Fruit fly (Drosophila melanogaster) whole organism, embryonic: ENCODE measurements around the gene nAChRalpha6.
A peak's percentile ranks its signal among the peaks of the same experiment; 100 is the strongest.

Experiments
- Atf3 ChIP-seq: fragments of 200-800 bp; sonication (Bioruptor generic); optimal IDR thresholded peaks from 3 replicates; lab custom pipeline; 2016; ENCODE audit warnings: missing biosample characterization, missing genetic modification characterization
- Bdp1 ChIP-seq: fragments of 200-800 bp; sonication (Bioruptor generic); optimal IDR thresholded peaks from 3 replicates; lab custom pipeline; 2016; ENCODE audit warnings: missing biosample characterization, missing genetic modification characterization
- Blimp-1 ChIP-seq: fragments of 200-800 bp; sonication (Bioruptor generic); optimal IDR thresholded peaks from 3 replicates; lab custom pipeline; 2018; ENCODE audit warnings: missing biosample characterization, missing genetic modification characterization, mild to moderate bottlenecking, moderate library complexity, missing genetic modification reagents
- CG11093 ChIP-seq: fragments of 200-800 bp; sonication (Bioruptor generic); IDR thresholded peaks from 3 replicates; pipeline ENCODE4 v1.3.6; 2022; ENCODE audit warnings: missing biosample characterization, missing genetic modification characterization
- CG13287 ChIP-seq: fragments of 200-800 bp; sonication (Bioruptor generic); IDR thresholded peaks from 2 replicates; pipeline ENCODE4 v1.3.6; 2022; ENCODE audit warnings: missing biosample characterization, missing genetic modification characterization; ENCODE audit not compliant: partially characterized antibody
- CG13624 ChIP-seq: fragments of 200-800 bp; sonication (Bioruptor generic); optimal IDR thresholded peaks from 2 replicates; lab custom pipeline; 2016; ENCODE audit warnings: missing biosample characterization, missing genetic modification characterization
- CG14050 ChIP-seq: fragments of 200-800 bp; sonication (Bioruptor generic); IDR thresholded peaks from 3 replicates; pipeline ENCODE4 v1.3.6; 2022; ENCODE audit warnings: missing biosample characterization, missing genetic modification characterization
- CG14965 ChIP-seq: fragments of 200-800 bp; sonication (Bioruptor generic); optimal IDR thresholded peaks from 2 replicates; lab custom pipeline; 2016; ENCODE audit warnings: missing biosample characterization, missing genetic modification characterization, borderline replicate concordance
- CG17802 ChIP-seq: fragments of 200-800 bp; sonication (Bioruptor generic); optimal IDR thresholded peaks from 2 replicates; lab custom pipeline; 2018; ENCODE audit warnings: missing biosample characterization, mild to moderate bottlenecking, missing genetic modification characterization, moderate library complexity
- CG2889 ChIP-seq: fragments of 200-800 bp; sonication (Bioruptor generic); IDR thresholded peaks from 3 replicates; pipeline ENCODE4 v1.3.6; 2022; ENCODE audit warnings: missing biosample characterization, missing genetic modification characterization
- CG32532 ChIP-seq: fragments of 200-800 bp; sonication (Bioruptor generic); IDR thresholded peaks from 2 replicates; pipeline ENCODE4 v1.3.6; 2022; ENCODE audit warnings: missing biosample characterization, missing genetic modification characterization
- CG32772 ChIP-seq: fragments of 200-800 bp; sonication (Bioruptor generic); IDR thresholded peaks from 2 replicates; pipeline ENCODE4 v1.3.6; 2022; ENCODE audit warnings: missing biosample characterization, missing genetic modification characterization
- CG3995 ChIP-seq: fragments of 200-800 bp; sonication (Bioruptor generic); optimal IDR thresholded peaks from 3 replicates; lab custom pipeline; 2016; ENCODE audit warnings: missing biosample characterization, missing genetic modification characterization
- CG42726 ChIP-seq: fragments of 200-800 bp; sonication (Bioruptor generic); IDR thresholded peaks from 2 replicates; pipeline ENCODE4 v1.3.6; 2022; ENCODE audit warnings: missing biosample characterization, missing genetic modification characterization; ENCODE audit not compliant: partially characterized antibody
- CG4820 ChIP-seq: fragments of 200-800 bp; sonication (Bioruptor generic); optimal IDR thresholded peaks from 3 replicates; lab custom pipeline; 2016; ENCODE audit warnings: missing biosample characterization, missing genetic modification characterization
- CG5180 ChIP-seq: fragments of 200-800 bp; sonication (Bioruptor generic); optimal IDR thresholded peaks from 3 replicates; lab custom pipeline; 2017; ENCODE audit warnings: missing biosample characterization, missing genetic modification characterization, mild to moderate bottlenecking, moderate library complexity, missing genetic modification reagents
- CG6254 ChIP-seq: fragments of 200-800 bp; sonication (Bioruptor generic); optimal IDR thresholded peaks from 3 replicates; lab custom pipeline; 2017; ENCODE audit warnings: mild to moderate bottlenecking, missing biosample characterization, missing genetic modification reagents, missing genetic modification characterization
- CG6765 ChIP-seq: fragments of 200-800 bp; sonication (Bioruptor generic); optimal IDR thresholded peaks from 3 replicates; lab custom pipeline; 2017; ENCODE audit warnings: missing biosample characterization, mild to moderate bottlenecking, missing genetic modification characterization
- CG8089 ChIP-seq: fragments of 200-800 bp; sonication (Bioruptor generic); optimal IDR thresholded peaks from 3 replicates; lab custom pipeline; 2016; ENCODE audit warnings: missing biosample characterization, missing genetic modification characterization
- CG9609 ChIP-seq: fragments of 200-800 bp; sonication (Bioruptor generic); optimal IDR thresholded peaks from 3 replicates; lab custom pipeline; 2016; ENCODE audit warnings: missing biosample characterization, missing genetic modification characterization
- CG9932 ChIP-seq: fragments of 200-800 bp; sonication (Bioruptor generic); IDR thresholded peaks from 2 replicates; pipeline ENCODE4 v1.3.6; 2022; ENCODE audit warnings: missing biosample characterization, missing genetic modification characterization
- CHES-1-like ChIP-seq: fragments of 200-800 bp; sonication (Bioruptor generic); optimal IDR thresholded peaks from 2 replicates; lab custom pipeline; 2016; ENCODE audit warnings: missing biosample characterization, missing genetic modification characterization
- Deaf1 ChIP-seq: fragments of 200-800 bp; optimal IDR thresholded peaks from 3 replicates; lab custom pipeline; 2019; ENCODE audit warnings: missing biosample characterization, mild to moderate bottlenecking, missing genetic modification characterization, moderate library complexity
- Dip3 ChIP-seq: fragments of 200-800 bp; sonication (Bioruptor generic); optimal IDR thresholded peaks from 3 replicates; lab custom pipeline; 2016; ENCODE audit warnings: missing biosample characterization, missing genetic modification characterization
- Dll ChIP-seq: fragments of 200-800 bp; sonication (Bioruptor generic); IDR thresholded peaks from 4 replicates; pipeline ENCODE4 v1.3.6; 2022; ENCODE audit warnings: missing biosample characterization, missing genetic modification characterization; ENCODE audit not compliant: partially characterized antibody
- ERR ChIP-seq: fragments of 200-800 bp; sonication (Bioruptor generic); optimal IDR thresholded peaks from 2 replicates; lab custom pipeline; 2016; ENCODE audit warnings: missing biosample characterization, missing genetic modification characterization
- Fer2 ChIP-seq: fragments of 200-800 bp; sonication (Bioruptor generic); optimal IDR thresholded peaks from 2 replicates; lab custom pipeline; 2018; ENCODE audit warnings: missing biosample characterization, mild to moderate bottlenecking, missing genetic modification characterization, moderate library complexity
- HLH4C ChIP-seq: fragments of 200-800 bp; sonication (Bioruptor generic); IDR thresholded peaks from 3 replicates; pipeline ENCODE4 v1.3.6; 2022; ENCODE audit warnings: missing biosample characterization, missing genetic modification characterization; ENCODE audit not compliant: partially characterized antibody
- Hey ChIP-seq: fragments of 200-800 bp; sonication (Bioruptor generic); optimal IDR thresholded peaks from 3 replicates; lab custom pipeline; 2018; ENCODE audit warnings: missing biosample characterization, mild to moderate bottlenecking, missing genetic modification characterization
- Lhr ChIP-seq: fragments of 200-800 bp; sonication (Bioruptor generic); optimal IDR thresholded peaks from 3 replicates; lab custom pipeline; 2017; ENCODE audit warnings: mild to moderate bottlenecking, missing biosample characterization, missing genetic modification reagents, missing genetic modification characterization
- Pdp1 ChIP-seq, 2 experiments: fragments of 200-800 bp; sonication (Bioruptor generic); optimal IDR thresholded peaks; 3 replicates each; lab custom pipeline; 2016; ENCODE audit warnings: missing biosample characterization in 2 of 2, missing genetic modification characterization in 2 of 2, mild to moderate bottlenecking in 1 of 2, moderate library complexity in 1 of 2
- Sox102F ChIP-seq: fragments of 200-800 bp; sonication (Bioruptor generic); optimal IDR thresholded peaks from 2 replicates; lab custom pipeline; 2018; ENCODE audit warnings: missing biosample characterization, mild to moderate bottlenecking, missing genetic modification characterization, moderate library complexity
- Sry-δ ChIP-seq: fragments of 200-800 bp; sonication (Bioruptor generic); optimal IDR thresholded peaks from 2 replicates; lab custom pipeline; 2016; ENCODE audit warnings: missing biosample characterization, missing genetic modification characterization
- YL-1 ChIP-seq: fragments of 200-800 bp; sonication (Bioruptor generic); optimal IDR thresholded peaks from 3 replicates; lab custom pipeline; 2017; ENCODE audit warnings: missing biosample characterization, mild to moderate bottlenecking, missing genetic modification characterization
- ash1 ChIP-seq: fragments of 200-800 bp; sonication (Bioruptor generic); optimal IDR thresholded peaks from 2 replicates; lab custom pipeline; 2018; ENCODE audit warnings: missing biosample characterization, mild to moderate bottlenecking, missing genetic modification characterization
- caup ChIP-seq: fragments of 200-800 bp; sonication (Bioruptor generic); optimal IDR thresholded peaks from 3 replicates; lab custom pipeline; 2017; ENCODE audit warnings: missing biosample characterization, mild to moderate bottlenecking, missing genetic modification characterization, moderate library complexity; ENCODE audit not compliant: severe bottlenecking
- chif ChIP-seq, 2 experiments: fragments of 200-800 bp; sonication (Bioruptor generic); optimal IDR thresholded peaks; 3 replicates each; lab custom pipeline; 2016; ENCODE audit warnings: missing biosample characterization in 2 of 2, missing genetic modification characterization in 2 of 2
- chm ChIP-seq: fragments of 200-800 bp; sonication (Bioruptor generic); IDR thresholded peaks from 2 replicates; pipeline ENCODE4 v1.3.6; 2022; ENCODE audit warnings: missing biosample characterization, missing genetic modification characterization
- croc ChIP-seq: fragments of 200-800 bp; sonication (Bioruptor generic); conservative IDR thresholded peaks from 3 replicates; pipeline ENCODE4 v1.3.6; 2022; ENCODE audit warnings: missing biosample characterization, missing genetic modification characterization
- da ChIP-seq: fragments of 200-800 bp; sonication (Bioruptor generic); optimal IDR thresholded peaks from 2 replicates; lab custom pipeline; 2016; ENCODE audit warnings: missing biosample characterization, missing genetic modification characterization
- ftz-f1 ChIP-seq: fragments of 200-800 bp; sonication (Bioruptor generic); optimal IDR thresholded peaks from 2 replicates; lab custom pipeline; 2016; ENCODE audit warnings: missing biosample characterization, missing genetic modification characterization
- fu2 ChIP-seq: fragments of 200-800 bp; sonication (Bioruptor generic); optimal IDR thresholded peaks from 2 replicates; lab custom pipeline; 2016; ENCODE audit warnings: missing biosample characterization, missing genetic modification characterization
- gcm ChIP-seq: fragments of 200-800 bp; sonication (Bioruptor generic); optimal IDR thresholded peaks from 2 replicates; lab custom pipeline; 2019; ENCODE audit warnings: missing biosample characterization, mild to moderate bottlenecking, missing genetic modification characterization, moderate library complexity
- gem ChIP-seq: fragments of 200-800 bp; sonication (Bioruptor generic); optimal IDR thresholded peaks from 2 replicates; lab custom pipeline; 2019; ENCODE audit warnings: missing biosample characterization, mild to moderate bottlenecking, missing genetic modification characterization, moderate library complexity
- lab ChIP-seq: fragments of 200-800 bp; sonication (Bioruptor generic); optimal IDR thresholded peaks from 3 replicates; lab custom pipeline; 2017; ENCODE audit warnings: missing biosample characterization, missing genetic modification characterization, mild to moderate bottlenecking, moderate library complexity, missing genetic modification reagents
- psq ChIP-seq: fragments of 200-800 bp; sonication (Bioruptor generic); optimal IDR thresholded peaks from 2 replicates; lab custom pipeline; 2017; ENCODE audit warnings: missing biosample characterization, missing genetic modification characterization
- rib ChIP-seq: fragments of 200-800 bp; sonication (Bioruptor generic); IDR thresholded peaks from 2 replicates; pipeline ENCODE4 v1.3.6; 2022; ENCODE audit warnings: missing biosample characterization, missing genetic modification characterization
- slou ChIP-seq: fragments of 200-800 bp; sonication (Bioruptor generic); optimal IDR thresholded peaks from 3 replicates; lab custom pipeline; 2016; ENCODE audit warnings: missing biosample characterization, missing genetic modification characterization
- trem ChIP-seq: fragments of 200-800 bp; optimal IDR thresholded peaks from 3 replicates; lab custom pipeline; 2019; ENCODE audit warnings: missing biosample characterization, mild to moderate bottlenecking, missing genetic modification characterization, moderate library complexity
- unc-4 ChIP-seq: fragments of 200-800 bp; sonication (Bioruptor generic); IDR thresholded peaks from 2 replicates; pipeline ENCODE4 v1.3.6; 2022; ENCODE audit warnings: missing biosample characterization, missing genetic modification characterization; ENCODE audit not compliant: partially characterized antibody

The nAChRalpha6 gene

dm6 chr2L:9894871-9895364 lies 8.9 kb upstream of the nAChRalpha6 start, which contains the start of gene Bka (continued):
- TF ChIP-seq CG13624 (GFP tag; lab: Kevin White, UChicago), result peak; percentile 31
- peak; percentile 67 for TF ChIP-seq CG3995 (GFP tag; lab: Kevin White, UChicago)
- TF ChIP-seq Pdp1 (GFP tag; optimal IDR thresholded peaks at IDR 0.05; lab: Kevin White, UChicago), result peak in 1 of 2 experiments; percentile 81
- peak; percentile 99 for TF ChIP-seq CG13287 (GFP tag; lab: Robert Waterston, UW)
- no peak for TF ChIP-seq rib
- TF ChIP-seq Dll (GFP tag; lab: Robert Waterston, UW), result peak; percentile 100
- TF ChIP-seq unc-4 (GFP tag; lab: Robert Waterston, UW), result peak; percentile 99
- peak; percentile 0 for TF ChIP-seq ERR (GFP tag; lab: Kevin White, UChicago)
- peak; percentile 63 for TF ChIP-seq CG6254 (GFP tag; lab: Kevin White, UChicago)
- TF ChIP-seq ftz-f1, result no peak
- TF ChIP-seq chm, result peak; percentile 31; the same call in 1 of the 2 replicates
- TF ChIP-seq gcm, result peak; percentile 69
- TF ChIP-seq Hey, result no peak
- peak; percentile 92 for TF ChIP-seq trem (tag; lab: Kevin White, UChicago)
- no peak for TF ChIP-seq croc (GFP tag; lab: Robert Waterston, UW)
- TF ChIP-seq CG32532 (GFP tag; lab: Robert Waterston, UW), result peak; percentile 62
- TF ChIP-seq CG4820, result no peak
- no peak for TF ChIP-seq CG5180 (GFP tag; lab: Kevin White, UChicago)
- no peak for TF ChIP-seq Sox102F (GFP tag; lab: Kevin White, UChicago)
- TF ChIP-seq CG32772 (GFP tag; lab: Robert Waterston, UW), result no peak
- no peak for TF ChIP-seq fu2 (GFP tag; lab: Kevin White, UChicago)
- no peak for TF ChIP-seq CG14050
- TF ChIP-seq Atf3 (GFP tag; lab: Kevin White, UChicago), result no peak
- peak; percentile 95 for TF ChIP-seq HLH4C (GFP tag; lab: Robert Waterston, UW)
- TF ChIP-seq Deaf1, result peak; percentile 66
- TF ChIP-seq Lhr (GFP tag; lab: Kevin White, UChicago), result peak; percentile 70
- peak; percentile 57 for TF ChIP-seq CG6765 (GFP tag; lab: Kevin White, UChicago)
- TF ChIP-seq CG9609 (GFP tag; lab: Kevin White, UChicago), result no peak
- TF ChIP-seq CG17802 (tag; lab: Kevin White, UChicago), result no peak
- TF ChIP-seq CG14965 (GFP tag; lab: Kevin White, UChicago), result no peak
- no peak for TF ChIP-seq CG2889
- no peak for TF ChIP-seq CHES-1-like (GFP tag; lab: Kevin White, UChicago)
- TF ChIP-seq Blimp-1 (GFP tag; lab: Kevin White, UChicago), result no peak
- TF ChIP-seq slou (GFP tag; lab: Kevin White, UChicago), result no peak
- TF ChIP-seq Dip3 (GFP tag; lab: Kevin White, UChicago), result no peak
- peak; percentile 79 for TF ChIP-seq Sry-δ
- no peak for TF ChIP-seq CG9932
- no peak for TF ChIP-seq ash1 (GFP tag; lab: Kevin White, UChicago)
- TF ChIP-seq da (GFP tag; lab: Kevin White, UChicago), result no peak
- TF ChIP-seq gem (tag; lab: Kevin White, UChicago), result peak; percentile 49
- peak; percentile 79 for TF ChIP-seq caup (GFP tag; lab: Kevin White, UChicago)
- no peak for TF ChIP-seq Bdp1
- TF ChIP-seq YL-1, result peak; percentile 96
- no peak for TF ChIP-seq Fer2
- TF ChIP-seq chif (GFP tag; optimal IDR thresholded peaks at IDR 0.05; lab: Kevin White, UChicago), result no peak
- TF ChIP-seq CG8089, result no peak
- no peak for TF ChIP-seq psq (GFP tag; lab: Kevin White, UChicago)
- peak; percentile 72 for TF ChIP-seq lab (GFP tag; lab: Kevin White, UChicago)
- TF ChIP-seq CG11093 (GFP tag; lab: Robert Waterston, UW), result no peak
- peak; percentile 88 for TF ChIP-seq CG42726 (GFP tag; lab: Robert Waterston, UW)
